Fruit fly (Drosophila melanogaster): Measurements from ENCODE around the gene CG42371.

Gene CG42371

dm6 chr2L:2189100-2189499 lies 27.9 kb downstream of the CG42371 start (continued):
- TF ChIP-seq CG17328 (GFP tag; IDR thresholded peaks at IDR 0.05) (peak; percentile 85), YL-1 (GFP tag; optimal IDR thresholded peaks at IDR 0.05) (no peak), fd64A (GFP tag; optimal IDR thresholded peaks at IDR 0.05) (peak; percentile 64), phol (tag; optimal IDR thresholded peaks at IDR 0.05) (peak; percentile 79), TFAM (GFP tag; optimal IDR thresholded peaks at IDR 0.05) (no peak), Spps (tag; optimal IDR thresholded peaks at IDR 0.05) (peak; percentile 89), CG11398 (GFP tag; optimal IDR thresholded peaks at IDR 0.05) (peak; percentile 47), GATAe (GFP tag; conservative IDR thresholded peaks at IDR 0.05) (no peak), tll (GFP tag; optimal IDR thresholded peaks at IDR 0.05) (no peak), CG30020 (tag; optimal IDR thresholded peaks at IDR 0.05) (peak; percentile 22), slou (GFP tag; optimal IDR thresholded peaks at IDR 0.05) (no peak), nerfin-2 (GFP tag; IDR thresholded peaks at IDR 0.05; ENCODE audit: partially characterized antibody) (no peak), CG10543 (GFP tag; optimal IDR thresholded peaks at IDR 0.05) (no peak), da (GFP tag; optimal IDR thresholded peaks at IDR 0.05) (no peak), lov (optimal IDR thresholded peaks at IDR 0.05) (no peak), lov (GFP tag; IDR thresholded peaks at IDR 0.05) (peak; percentile 23; the same call in 1 of the 3 replicates), Trl (optimal IDR thresholded peaks at IDR 0.05) (no peak), Trl (GFP tag; optimal IDR thresholded peaks at IDR 0.05) (peak; percentile 73), CG8388 (GFP tag; optimal IDR thresholded peaks at IDR 0.05) (peak; percentile 80), CG8478 (optimal IDR thresholded peaks at IDR 0.05) (no peak), D (optimal IDR thresholded peaks at IDR 0.05) (no peak), D (GFP tag; optimal IDR thresholded peaks at IDR 0.05) (peak; percentile 87), grn (GFP tag; optimal IDR thresholded peaks at IDR 0.05) (no peak), ken (GFP tag; IDR thresholded peaks at IDR 0.05) (0 out of 3 replicates have a peak, but pooled peaks have one; percentile 17), CG12744 (GFP tag; optimal IDR thresholded peaks at IDR 0.05) (no peak), CG6654 (GFP tag; optimal IDR thresholded peaks at IDR 0.05) (peak; percentile 28), CG15073 (GFP tag; optimal IDR thresholded peaks at IDR 0.05) (no peak), CG18011 (GFP tag; optimal IDR thresholded peaks at IDR 0.05) (no peak), Sox100B (GFP tag; optimal IDR thresholded peaks at IDR 0.05) (peak; percentile 53), crp (GFP tag; optimal IDR thresholded peaks at IDR 0.05) (no peak), crc (GFP tag; optimal IDR thresholded peaks at IDR 0.05) (peak; percentile 6), chif (GFP tag; optimal IDR thresholded peaks at IDR 0.05) (peak; percentile 50 to 89), CG6854 (GFP tag; optimal IDR thresholded peaks at IDR 0.05) (no peak), inv (GFP tag; IDR thresholded peaks at IDR 0.05; ENCODE audit: partially characterized antibody) (no peak), CG4707 (GFP tag; optimal IDR thresholded peaks at IDR 0.05) (peak; percentile 42), Pdp1 (GFP tag; optimal IDR thresholded peaks at IDR 0.05) (peak; percentile 69 to 72), NfI (GFP tag; optimal IDR thresholded peaks at IDR 0.05) (peak; percentile 27), Side (GFP tag; optimal IDR thresholded peaks at IDR 0.05) (peak; percentile 67), CG16779 (GFP tag; IDR thresholded peaks at IDR 0.05) (no peak), CG18476 (GFP tag; optimal IDR thresholded peaks at IDR 0.05) (peak; percentile 40), CG9797 (GFP tag; optimal IDR thresholded peaks at IDR 0.05) (no peak), ewg (GFP tag; optimal IDR thresholded peaks at IDR 0.05) (peak; percentile 42), oc (tag; optimal IDR thresholded peaks at IDR 0.05) (peak; percentile 59), CG13424 (tag; optimal IDR thresholded peaks at IDR 0.05) (peak; percentile 62), Sox102F (GFP tag; optimal IDR thresholded peaks at IDR 0.05) (peak; percentile 52), Max (GFP tag; optimal IDR thresholded peaks at IDR 0.05) (peak; percentile 35), chm (GFP tag; IDR thresholded peaks at IDR 0.05) (peak; percentile 83; the same call in 1 of the 2 replicates), CG17186 (GFP tag; optimal IDR thresholded peaks at IDR 0.05) (peak; percentile 13), gem (tag; optimal IDR thresholded peaks at IDR 0.05) (peak; percentile 84), Dp (GFP tag; optimal IDR thresholded peaks at IDR 0.05) (no peak), her (GFP tag; optimal IDR thresholded peaks at IDR 0.05) (peak; percentile 1)

Measured in whole organism, embryonic.